Worm (Caenorhabditis elegans) whole organism, L4 larva: ENCODE measurements around the gene zgpa-1.
A peak's percentile ranks its signal among the peaks of the same experiment; 100 is the strongest.

Experiments used
- F37D6.2 ChIP-seq: sonication (generic microtip); optimal IDR thresholded peaks from 2 replicates; lab custom pipeline; 2016; ENCODE audit warnings: mild to moderate bottlenecking, missing genetic modification characterization, missing compliant biosample characterization
- T20F7.1 ChIP-seq: fragments of 200-800 bp; sonication (Bioruptor generic); optimal IDR thresholded peaks from 2 replicates; lab custom pipeline; 2018; ENCODE audit warnings: mild to moderate bottlenecking, missing genetic modification characterization, missing compliant biosample characterization
- Y48G9A.11 ChIP-seq: fragments of 200-800 bp; sonication (Bioruptor generic); IDR thresholded peaks from 2 replicates; pipeline ENCODE4 v1.3.6; 2022; ENCODE audit warnings: missing genetic modification reagents, missing genetic modification characterization, missing compliant biosample characterization
- ZK546.5 ChIP-seq, 2 experiments: sonication (generic microtip); optimal IDR thresholded peaks; 2 replicates each; lab custom pipeline; 2017; ENCODE audit warnings: missing biosample characterization in 2 of 2, missing genetic modification characterization in 2 of 2
- aha-1 ChIP-seq: fragments of 150-350 bp; peaks from one replicate; lab custom pipeline; 2014; ENCODE audit warnings: missing biosample characterization, missing genetic modification characterization
- ama-1 ChIP-seq: fragments of 150-350 bp; optimal IDR thresholded peaks from 2 replicates; lab custom pipeline; 2014; ENCODE audit warnings: inconsistent platforms, mixed read lengths
- ceh-28 ChIP-seq: fragments of 150-350 bp; optimal IDR thresholded peaks from 2 replicates; lab custom pipeline; 2014; ENCODE audit warnings: missing biosample characterization, missing genetic modification reagents, missing genetic modification characterization
- cey-2 ChIP-seq: sonication (generic microtip); optimal IDR thresholded peaks from 3 replicates; lab custom pipeline; 2017; ENCODE audit warnings: missing genetic modification characterization, mild to moderate bottlenecking, missing compliant biosample characterization, antibody characterized with exemption, borderline replicate concordance; ENCODE audit not compliant: insufficient read depth
- dmd-6 ChIP-seq: fragments of 200-800 bp; sonication (Bioruptor generic); IDR thresholded peaks from 2 replicates; pipeline ENCODE4 v1.3.6; 2022; ENCODE audit warnings: missing genetic modification reagents, missing genetic modification characterization, missing compliant biosample characterization
- dmd-9 ChIP-seq: fragments of 200-800 bp; sonication (Bioruptor generic); IDR thresholded peaks from 2 replicates; pipeline ENCODE4 v1.3.6; 2022; ENCODE audit warnings: missing genetic modification reagents, missing genetic modification characterization, missing compliant biosample characterization
- dpl-1 ChIP-seq: fragments of 150-350 bp; optimal IDR thresholded peaks from 2 replicates; lab custom pipeline; 2014; ENCODE audit warnings: missing biosample characterization, missing genetic modification reagents, missing genetic modification characterization
- duxl-1 ChIP-seq: sonication (generic microtip); optimal IDR thresholded peaks from 2 replicates; lab custom pipeline; 2016; ENCODE audit warnings: mild to moderate bottlenecking, missing genetic modification characterization, moderate library complexity, missing compliant biosample characterization; ENCODE audit not compliant: poor library complexity
- fos-1 ChIP-seq: fragments of 150-350 bp; optimal IDR thresholded peaks from 2 replicates; lab custom pipeline; 2014; ENCODE audit warnings: missing biosample characterization, missing genetic modification characterization
- gei-8 ChIP-seq: fragments of 200-800 bp; sonication (Bioruptor generic); optimal IDR thresholded peaks from 2 replicates; lab custom pipeline; 2018; ENCODE audit warnings: mild to moderate bottlenecking, missing genetic modification characterization, missing compliant biosample characterization
- hif-1 ChIP-seq, 2 experiments: sonication (generic microtip); optimal IDR thresholded peaks; 2 replicates each; lab custom pipeline; 2016 to 2017; ENCODE audit warnings: missing compliant biosample characterization in 2 of 2, missing genetic modification characterization in 2 of 2, missing genetic modification reagents in 2 of 2, missing genotype in 2 of 2, mild to moderate bottlenecking in 1 of 2
- jun-1 ChIP-seq: fragments of 150-350 bp; optimal IDR thresholded peaks from 2 replicates; lab custom pipeline; 2014; ENCODE audit warnings: missing biosample characterization, missing genetic modification reagents, missing genetic modification characterization
- lim-7 ChIP-seq: fragments of 200-800 bp; sonication (Bioruptor generic); IDR thresholded peaks from 2 replicates; pipeline ENCODE4 v1.3.6; 2022; ENCODE audit warnings: missing genetic modification characterization, missing compliant biosample characterization
- lin-15B ChIP-seq: fragments of 150-350 bp; sonication (generic microtip); optimal IDR thresholded peaks from 3 replicates; lab custom pipeline; 2014; ENCODE audit warnings: missing biosample characterization, missing genetic modification characterization
- lin-29 ChIP-seq: fragments of 200-800 bp; sonication (Bioruptor generic); IDR thresholded peaks from 2 replicates; pipeline ENCODE4 v1.3.6; 2022; ENCODE audit warnings: missing genetic modification reagents, missing genetic modification characterization, missing compliant biosample characterization
- lin-38 ChIP-seq: fragments of 200-800 bp; sonication (Bioruptor generic); IDR thresholded peaks from 2 replicates; pipeline ENCODE4 v1.3.6; 2022; ENCODE audit warnings: missing genetic modification reagents, missing genetic modification characterization, missing compliant biosample characterization
- lsy-2 ChIP-seq, 2 experiments: fragments of 150-350 bp in 1 of 2; sonication (generic microtip) in 1 of 2; optimal IDR thresholded peaks; 2 replicates each; lab custom pipeline; 2014 to 2017; ENCODE audit warnings: missing biosample characterization in 2 of 2, missing genetic modification characterization in 2 of 2
- madf-9 ChIP-seq: fragments of 200-800 bp; sonication (Bioruptor generic); conservative IDR thresholded peaks from 2 replicates; pipeline ENCODE4 v1.3.6; 2022; ENCODE audit warnings: missing genetic modification reagents, missing genetic modification characterization, missing compliant biosample characterization
- mdl-1 ChIP-seq, 2 experiments: fragments of 150-350 bp in 1 of 2; sonication (generic microtip) in 1 of 2; optimal IDR thresholded peaks; 2 replicates each; lab custom pipeline; 2014 to 2017; ENCODE audit warnings: missing biosample characterization in 2 of 2, missing genetic modification characterization in 2 of 2
- mep-1 ChIP-seq: fragments of 150-350 bp; sonication (generic microtip); optimal IDR thresholded peaks from 3 replicates; lab custom pipeline; 2014; ENCODE audit warnings: missing biosample characterization, missing genetic modification characterization
- mes-2 ChIP-seq: sonication (generic microtip); optimal IDR thresholded peaks from 2 replicates; lab custom pipeline; 2016; ENCODE audit warnings: missing genotype, mild to moderate bottlenecking, missing genetic modification characterization, missing compliant biosample characterization; ENCODE audit not compliant: poor library complexity, severe bottlenecking
- mxl-2 ChIP-seq: fragments of 200-800 bp; sonication (Bioruptor generic); conservative IDR thresholded peaks from 2 replicates; pipeline ENCODE4 v1.3.6; 2022; ENCODE audit warnings: missing genetic modification reagents, missing genetic modification characterization, missing compliant biosample characterization
- nhr-102 ChIP-seq: sonication (generic microtip); optimal IDR thresholded peaks from 2 replicates; lab custom pipeline; 2016; ENCODE audit warnings: mild to moderate bottlenecking, missing genetic modification characterization, moderate library complexity, missing compliant biosample characterization
- nhr-111 ChIP-seq: fragments of 200-800 bp; sonication (Bioruptor generic); optimal IDR thresholded peaks from 2 replicates; lab custom pipeline; 2018; ENCODE audit warnings: mild to moderate bottlenecking, missing genetic modification characterization, missing compliant biosample characterization
- nhr-237 ChIP-seq: sonication (generic microtip); optimal IDR thresholded peaks from 2 replicates; lab custom pipeline; 2017; ENCODE audit warnings: missing biosample characterization, missing genetic modification characterization
- nhr-28 ChIP-seq: fragments of 150-350 bp; optimal IDR thresholded peaks from 2 replicates; lab custom pipeline; 2014; ENCODE audit warnings: missing biosample characterization, missing genetic modification characterization
- nhr-42 ChIP-seq: fragments of 200-800 bp; sonication (Bioruptor generic); IDR thresholded peaks from 2 replicates; pipeline ENCODE4 v1.3.6; 2022; ENCODE audit warnings: missing genetic modification characterization, missing compliant biosample characterization
- nhr-77 ChIP-seq: fragments of 150-350 bp; optimal IDR thresholded peaks from 2 replicates; lab custom pipeline; 2014; ENCODE audit warnings: missing biosample characterization, missing genetic modification characterization
- pha-4 ChIP-seq, 2 experiments: fragments of 150-350 bp in 1 of 2; fragments of 200-800 bp in 1 of 2; sonication (Bioruptor generic) in 1 of 2; IDR thresholded peaks in 1 of 2; optimal IDR thresholded peaks in 1 of 2; 2 replicates each; pipeline versions ENCODE4 v1.3.6 to Lab custom; 2014 to 2022; ENCODE audit warnings: missing genetic modification characterization in 2 of 2, missing genetic modification reagents in 2 of 2, missing biosample characterization in 1 of 2, missing compliant biosample characterization in 1 of 2
- php-3 ChIP-seq: fragments of 200-800 bp; sonication (Bioruptor generic); IDR thresholded peaks from 2 replicates; pipeline ENCODE4 v1.3.6; 2022; ENCODE audit warnings: missing genetic modification reagents, missing genetic modification characterization, missing compliant biosample characterization
- set-16 ChIP-seq: fragments of 200-800 bp; sonication (Bioruptor generic); IDR thresholded peaks from 2 replicates; pipeline ENCODE4 v1.3.6; 2022; ENCODE audit warnings: missing genetic modification reagents, missing genetic modification characterization, missing compliant biosample characterization
- skn-1 ChIP-seq: fragments of 150-350 bp; optimal IDR thresholded peaks from 2 replicates; lab custom pipeline; 2014; ENCODE audit warnings: missing biosample characterization, missing genetic modification characterization
- snpc-1.2 ChIP-seq: fragments of 200-800 bp; sonication (Bioruptor generic); IDR thresholded peaks from 2 replicates; pipeline ENCODE4 v1.3.6; 2022; ENCODE audit warnings: missing genetic modification reagents, missing genetic modification characterization, missing compliant biosample characterization
- snpc-4 ChIP-seq: fragments of 150-350 bp; optimal IDR thresholded peaks from 2 replicates; lab custom pipeline; 2014; ENCODE audit warnings: missing biosample characterization, missing genetic modification characterization
- spr-1 ChIP-seq: sonication (generic microtip); optimal IDR thresholded peaks from 2 replicates; lab custom pipeline; 2016; ENCODE audit warnings: mild to moderate bottlenecking, missing genetic modification characterization, missing compliant biosample characterization
- unc-130 ChIP-seq: sonication (generic microtip); optimal IDR thresholded peaks from 2 replicates; lab custom pipeline; 2016; ENCODE audit warnings: missing genetic modification reagents, missing genetic modification characterization, missing compliant biosample characterization
- unc-62 ChIP-seq, 3 experiments: fragments of 150-350 bp in 1 of 3; sonication (generic microtip); optimal IDR thresholded peaks in 2 of 3; peaks in 1 of 3; 1 replicate in 1 of 3; 2 replicates in 2 of 3; lab custom pipeline; 2014 to 2017; ENCODE audit warnings: missing biosample characterization in 3 of 3, missing genetic modification characterization in 3 of 3, missing genetic modification reagents in 3 of 3, missing genotype in 1 of 3
- zag-1 ChIP-seq: fragments of 150-350 bp; optimal IDR thresholded peaks from 2 replicates; lab custom pipeline; 2014; ENCODE audit warnings: missing biosample characterization, missing genetic modification characterization

Gene zgpa-1

ce11 chrIV:7774206-7774605, 38.4 kb downstream of the zgpa-1 start, which contains the start of the genes hcf-1 and swd-2.2:
TSS of gene hcf-1 (minus strand) at chrIV:7774275.
TSS of gene swd-2.2 (plus strand) at chrIV:7774411.
- TF ChIP-seq T20F7.1, result peak; percentile 47
- TF ChIP-seq dpl-1, result peak; percentile 58
- peak; percentile 93 for TF ChIP-seq lin-38 (GFP tag; lab: Robert Waterston, UW)
- peak; percentile 22 for TF ChIP-seq nhr-28 (tag; lab: Kevin White, UChicago)
- peak; percentile 8 for TF ChIP-seq nhr-77 (tag; lab: Kevin White, UChicago)
- TF ChIP-seq mes-2 (tag; lab: Kevin White, UChicago), result peak; percentile 43
- TF ChIP-seq cey-2 (tag; lab: Kevin White, UChicago), result no peak
- no peak for TF ChIP-seq lin-15B (tag; lab: Kevin White, UChicago)
- peak in 1 of 2 experiments; percentile 63 for TF ChIP-seq lsy-2 (tag; optimal IDR thresholded peaks at IDR 0.05; lab: Kevin White, UChicago)
- TF ChIP-seq aha-1, result peak; percentile 50
- no peak for TF ChIP-seq ama-1 (lab: Kevin White, UChicago)

DNA sequence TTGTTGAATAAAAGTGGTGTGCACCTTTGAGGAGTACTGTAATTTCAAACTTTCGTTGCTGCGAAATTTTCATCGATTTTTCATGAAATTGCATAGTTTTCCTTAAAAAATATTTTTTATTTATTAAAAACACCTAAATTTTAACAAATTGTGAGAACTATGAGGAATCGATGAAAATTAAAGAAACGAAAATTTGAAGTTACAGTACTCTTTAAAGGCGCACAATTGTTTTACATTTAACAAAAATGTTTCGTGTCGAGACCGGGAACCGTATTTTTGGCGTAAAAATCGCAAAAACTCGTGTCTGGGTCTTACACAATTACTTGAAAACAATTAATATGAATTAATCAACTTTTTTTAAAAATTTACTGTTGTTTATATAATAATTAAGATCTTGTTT, 42.4 kb downstream of the zgpa-1 start, which contains the start of gene rdl-1:
rdl-1 (minus strand) TSS at position 101 of the 400 bp plus-strand sequence.
- TF ChIP-seq unc-130 (no peak), aha-1 (no peak), jun-1 (tag; lab: Kevin White, UChicago) (no peak), spr-1 (tag; lab: Kevin White, UChicago) (no peak), pha-4 (GFP tag; IDR thresholded peaks at IDR 0.05; lab: Robert Waterston, UW) (no peak), pha-4 (tag; optimal IDR thresholded peaks at IDR 0.05; lab: Kevin White, UChicago) (no peak), dmd-9 (GFP tag; lab: Robert Waterston, UW) (no peak), unc-62 (GFP tag; optimal IDR thresholded peaks at IDR 0.05 in 1 of 2; lab: Kevin White, UChicago) (no peak), unc-62 (tag; optimal IDR thresholded peaks at IDR 0.05; lab: Kevin White, UChicago) (no peak), mep-1 (no peak), nhr-111 (GFP tag; lab: Kevin White, UChicago) (no peak), mdl-1 (tag; optimal IDR thresholded peaks at IDR 0.05; lab: Kevin White, UChicago) (no peak), lin-29 (GFP tag; lab: Robert Waterston, UW) (no peak), snpc-4 (tag; lab: Kevin White, UChicago) (no peak), skn-1 (tag; lab: Kevin White, UChicago) (no peak), ZK546.5 (tag; optimal IDR thresholded peaks at IDR 0.05; lab: Kevin White, UChicago) (no peak)

DNA sequence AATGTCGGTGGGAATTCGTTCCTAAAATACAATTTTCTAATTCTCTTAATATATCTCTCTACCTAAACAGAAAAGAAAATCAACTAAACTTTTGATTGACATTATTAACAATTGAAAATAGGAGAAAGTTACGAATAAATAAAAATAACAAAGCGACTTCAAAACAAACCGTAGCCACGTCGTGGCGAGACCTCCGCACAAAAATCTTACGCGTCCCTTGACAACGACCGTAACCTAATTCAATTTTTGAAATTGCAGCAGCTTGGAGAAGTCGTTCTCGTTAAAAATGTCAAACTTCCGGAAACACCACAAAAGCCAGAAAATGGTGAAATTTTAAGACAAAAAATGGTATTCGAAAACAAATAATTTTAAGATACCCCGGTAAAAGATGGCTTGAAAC, 48.3 kb downstream of the zgpa-1 start:
- TF ChIP-seq F37D6.2 (tag; lab: Kevin White, UChicago), result no peak
- TF ChIP-seq set-16, result no peak
- no peak for TF ChIP-seq php-3 (GFP tag; lab: Robert Waterston, UW)
- TF ChIP-seq zag-1 (tag; lab: Kevin White, UChicago), result no peak
- no peak for TF ChIP-seq madf-9
- no peak for TF ChIP-seq nhr-42 (GFP tag; lab: Robert Waterston, UW)
- no peak for TF ChIP-seq mdl-1 (tag; optimal IDR thresholded peaks at IDR 0.05; lab: Kevin White, UChicago)
- no peak for TF ChIP-seq lsy-2 (tag; optimal IDR thresholded peaks at IDR 0.05; lab: Kevin White, UChicago)
- no peak for TF ChIP-seq nhr-237 (tag; lab: Kevin White, UChicago)
- TF ChIP-seq hif-1 (tag; optimal IDR thresholded peaks at IDR 0.05; lab: Kevin White, UChicago), result no peak
- no peak for TF ChIP-seq nhr-28 (tag; lab: Kevin White, UChicago)
- no peak for TF ChIP-seq fos-1 (tag; lab: Kevin White, UChicago)
- peak; percentile 67; the same call in 1 of the 2 replicates for TF ChIP-seq snpc-1.2
- no peak for TF ChIP-seq duxl-1 (tag; lab: Kevin White, UChicago)
- TF ChIP-seq T20F7.1, result no peak
- TF ChIP-seq nhr-77 (tag; lab: Kevin White, UChicago), result no peak
- TF ChIP-seq ama-1 (lab: Kevin White, UChicago), result no peak
- peak in 1 of 2 experiments; percentile 73 for TF ChIP-seq unc-62 (GFP tag; optimal IDR thresholded peaks at IDR 0.05 in 1 of 2; lab: Kevin White, UChicago)
- no peak for TF ChIP-seq unc-62 (tag; optimal IDR thresholded peaks at IDR 0.05; lab: Kevin White, UChicago)
- no peak for TF ChIP-seq gei-8 (GFP tag; lab: Kevin White, UChicago)
- no peak for TF ChIP-seq ceh-28
- TF ChIP-seq lim-7 (GFP tag; lab: Robert Waterston, UW), result no peak
- no peak for TF ChIP-seq mxl-2
- TF ChIP-seq lin-38 (GFP tag; lab: Robert Waterston, UW), result 0 out of 2 replicates have a peak, but pooled peaks have one; percentile 5
- TF ChIP-seq Y48G9A.11 (GFP tag; lab: Robert Waterston, UW), result no peak
- TF ChIP-seq dmd-6, result no peak
- TF ChIP-seq nhr-102 (tag; lab: Kevin White, UChicago), result no peak
